Worm (Caenorhabditis elegans): ENCODE measurements around the gene twk-9.
A peak's percentile ranks its signal among the peaks of the same experiment; 100 is the strongest.

twk-9 gene

DNA sequence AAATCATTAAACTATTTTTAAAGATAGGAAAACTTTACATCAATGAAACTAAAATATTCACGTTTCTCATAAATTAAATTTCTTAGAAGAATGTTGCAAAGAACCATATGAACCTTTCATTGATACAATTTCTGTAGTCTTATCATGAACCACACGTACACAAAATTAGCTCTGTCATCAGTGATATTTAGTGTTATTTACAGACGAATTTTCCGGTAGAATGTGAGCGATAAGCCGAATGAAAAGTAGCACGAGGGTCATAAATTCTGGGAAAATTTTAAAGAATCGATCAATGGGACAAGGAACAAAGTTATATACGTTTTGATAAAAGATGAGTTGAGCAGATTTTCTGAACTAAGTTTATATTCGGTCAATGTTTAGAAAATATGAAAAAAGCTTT is 16.4 kb upstream of the twk-9 start (continued):
- TF ChIP-seq php-3 (GFP tag; IDR thresholded peaks at IDR 0.05), result peak; percentile 85
- TF ChIP-seq ces-1 (GFP tag; optimal IDR thresholded peaks at IDR 0.05), result no peak
- TF ChIP-seq pha-4 (GFP tag; IDR thresholded peaks at IDR 0.05), result no peak
- no peak for TF ChIP-seq pha-4 (tag; optimal IDR thresholded peaks at IDR 0.05)
- TF ChIP-seq dpl-1 (GFP tag; optimal IDR thresholded peaks at IDR 0.05), result no peak
- no peak for TF ChIP-seq spr-1 (tag; optimal IDR thresholded peaks at IDR 0.05)
- no peak for TF ChIP-seq zfp-2 (tag; optimal IDR thresholded peaks at IDR 0.05)
- peak; percentile 23 for TF ChIP-seq nhr-102 (tag; optimal IDR thresholded peaks at IDR 0.05)
- TF ChIP-seq ceh-28 (tag; optimal IDR thresholded peaks at IDR 0.05), result no peak
- TF ChIP-seq nhr-28 (tag; optimal IDR thresholded peaks at IDR 0.05), result peak; percentile 95
- TF ChIP-seq ztf-7 (tag; optimal IDR thresholded peaks at IDR 0.05), result no peak
- TF ChIP-seq dve-1 (tag; optimal IDR thresholded peaks at IDR 0.05; ENCODE audit: insufficient read depth), result peak; percentile 89
- no peak for TF ChIP-seq aha-1 (tag)
- no peak for TF ChIP-seq ama-1 (optimal IDR thresholded peaks at IDR 0.05)
- peak; percentile 65 for TF ChIP-seq nhr-77 (tag; optimal IDR thresholded peaks at IDR 0.05)
- TF ChIP-seq ceh-44 (GFP tag; IDR thresholded peaks at IDR 0.05), result no peak
- no peak for TF ChIP-seq zfp-3 (GFP tag; conservative IDR thresholded peaks at IDR 0.05)
- no peak for TF ChIP-seq fos-1 (tag; optimal IDR thresholded peaks at IDR 0.05)
- TF ChIP-seq jun-1 (tag; optimal IDR thresholded peaks at IDR 0.05), result no peak
- no peak for TF ChIP-seq ceh-82 (tag; optimal IDR thresholded peaks at IDR 0.05)
- no peak for TF ChIP-seq ceh-62 (tag; optimal IDR thresholded peaks at IDR 0.05)
- TF ChIP-seq zag-1 (tag; optimal IDR thresholded peaks at IDR 0.05), result no peak
- TF ChIP-seq vab-7 (GFP tag; IDR thresholded peaks at IDR 0.05), result no peak
- no peak for TF ChIP-seq lin-39 (tag; optimal IDR thresholded peaks at IDR 0.05)
- TF ChIP-seq R02D3.7 (tag; optimal IDR thresholded peaks at IDR 0.05), result no peak
- TF ChIP-seq unc-62 (GFP tag; optimal IDR thresholded peaks at IDR 0.05 in 1 of 2), result no peak
- TF ChIP-seq unc-62 (tag; optimal IDR thresholded peaks at IDR 0.05), result no peak
- TF ChIP-seq hmg-1.1 (GFP tag; IDR thresholded peaks at IDR 0.05), result no peak
- no peak for TF ChIP-seq saeg-2 (GFP tag; IDR thresholded peaks at IDR 0.05)
- no peak for TF ChIP-seq zip-2 (tag; optimal IDR thresholded peaks at IDR 0.05)
- TF ChIP-seq madf-9 (GFP tag; conservative IDR thresholded peaks at IDR 0.05), result no peak
- no peak for TF ChIP-seq zip-11 (GFP tag; IDR thresholded peaks at IDR 0.05)
- TF ChIP-seq F10B5.3 (tag; optimal IDR thresholded peaks at IDR 0.05), result no peak
- TF ChIP-seq mxl-3 (GFP tag; optimal IDR thresholded peaks at IDR 0.05), result peak; percentile 7
- no peak for TF ChIP-seq Y5F2A.4 (GFP tag; optimal IDR thresholded peaks at IDR 0.05)
- TF ChIP-seq D1046.2 (GFP tag; IDR thresholded peaks at IDR 0.05), result no peak

DNA sequence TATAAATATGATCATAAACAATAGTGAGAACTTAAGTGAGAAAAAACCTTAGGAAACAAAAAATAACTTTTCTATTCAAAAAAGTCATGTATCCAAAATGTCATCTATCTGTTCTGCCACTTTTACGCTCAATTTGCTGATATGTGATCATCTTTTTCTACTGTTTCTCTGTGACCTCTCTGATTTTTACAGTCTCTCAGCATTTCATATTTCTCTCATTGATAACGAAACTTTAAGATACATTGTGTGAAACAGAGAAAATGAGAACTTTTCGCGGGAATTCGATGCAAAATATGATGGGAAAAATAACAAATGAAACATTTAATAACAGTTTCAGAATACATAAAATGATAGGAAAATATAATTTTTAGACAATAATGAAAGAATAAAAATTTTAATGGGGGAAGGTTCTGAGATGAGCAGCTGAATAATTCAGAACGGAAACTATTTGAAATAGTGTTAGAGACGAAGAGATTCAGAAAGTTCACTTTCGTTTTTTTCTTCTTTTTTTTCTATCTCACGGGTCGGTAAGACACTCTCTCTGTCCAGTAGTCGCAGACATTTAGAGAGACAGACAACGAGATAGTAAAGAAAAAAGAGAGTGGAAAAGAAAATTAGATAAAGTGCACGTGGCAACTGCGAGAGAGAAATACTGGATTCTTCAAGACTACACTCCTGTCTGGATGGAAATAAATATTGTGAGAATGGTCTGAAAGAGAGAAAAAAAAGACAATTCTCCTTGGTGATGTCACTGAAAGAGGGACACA is 15.6 kb upstream of the twk-9 start:
- TF ChIP-seq T26A8.4 (GFP tag; IDR thresholded peaks at IDR 0.05) (peak; percentile 49; the same call in 1 of the 2 replicates), saeg-2 (GFP tag; IDR thresholded peaks at IDR 0.05) (no peak), lin-1 (GFP tag; IDR thresholded peaks at IDR 0.05) (peak; percentile 39), madf-5 (GFP tag; IDR thresholded peaks at IDR 0.05) (no peak), daf-8 (GFP tag; IDR thresholded peaks at IDR 0.05) (no peak), hif-1 (tag; optimal IDR thresholded peaks at IDR 0.05) (peak in 1 of 2 experiments; percentile 81), attf-4 (tag; optimal IDR thresholded peaks at IDR 0.05) (no peak), daf-12 (tag; optimal IDR thresholded peaks at IDR 0.05) (no peak), F37D6.2 (tag; optimal IDR thresholded peaks at IDR 0.05) (no peak), F49E8.2 (tag; optimal IDR thresholded peaks at IDR 0.05; ENCODE audit: borderline replicate concordance) (no peak), nhr-76 (tag; optimal IDR thresholded peaks at IDR 0.05) (no peak), unc-39 (tag; optimal IDR thresholded peaks at IDR 0.05) (no peak), egl-43 (GFP tag; IDR thresholded peaks at IDR 0.05) (no peak), arid-1 (GFP tag; conservative IDR thresholded peaks at IDR 0.05) (no peak), ama-1 (optimal IDR thresholded peaks at IDR 0.05) (no peak), ceh-28 (tag; optimal IDR thresholded peaks at IDR 0.05) (no peak), ceh-32 (tag; optimal IDR thresholded peaks at IDR 0.05; ENCODE audit: poor library complexity) (no peak), nhr-10 (tag; optimal IDR thresholded peaks at IDR 0.05) (no peak), snpc-4 (tag; optimal IDR thresholded peaks at IDR 0.05) (no peak), lin-39 (tag; optimal IDR thresholded peaks at IDR 0.05) (no peak), ceh-20 (GFP tag; IDR thresholded peaks at IDR 0.05) (no peak; the same call in 1 of the 2 replicates), ces-1 (GFP tag; optimal IDR thresholded peaks at IDR 0.05) (peak; percentile 81), spr-1 (tag; optimal IDR thresholded peaks at IDR 0.05) (peak; percentile 17)

Data from whole organism, L4 larva.